Worm (Caenorhabditis elegans) whole organism, young adult: ENCODE data around the gene sec-5.
A peak's percentile ranks its signal among the peaks of the same experiment; 100 is the strongest.

Source experiments
- C17E4.6 ChIP-seq: fragments of 200-800 bp; sonication (Bioruptor generic); IDR thresholded peaks from 2 replicates; pipeline ENCODE4 v1.3.6; 2022; ENCODE audit warnings: missing genetic modification reagents, missing genetic modification characterization, missing compliant biosample characterization
- F37B4.10 ChIP-seq: fragments of 200-800 bp; sonication (Bioruptor generic); IDR thresholded peaks from 2 replicates; pipeline ENCODE4 v1.3.6; 2022; ENCODE audit warnings: missing genetic modification characterization, missing compliant biosample characterization
- F55B11.4 ChIP-seq: sonication (generic microtip); optimal IDR thresholded peaks from 2 replicates; lab custom pipeline; 2016; ENCODE audit warnings: missing compliant biosample characterization, missing genetic modification characterization, borderline replicate concordance; ENCODE audit not compliant: insufficient read depth
- F57A8.1 ChIP-seq: fragments of 200-800 bp; sonication (Bioruptor generic); optimal IDR thresholded peaks from 2 replicates; lab custom pipeline; 2018; ENCODE audit warnings: mild to moderate bottlenecking, missing genetic modification characterization, moderate library complexity, missing compliant biosample characterization
- K11D2.4 ChIP-seq: fragments of 200-800 bp; sonication (Bioruptor generic); IDR thresholded peaks from 2 replicates; pipeline ENCODE4 v1.3.6; 2022; ENCODE audit warnings: missing genetic modification reagents, missing genetic modification characterization, missing compliant biosample characterization
- T26A5.8 ChIP-seq: sonication (generic microtip); optimal IDR thresholded peaks from 2 replicates; lab custom pipeline; 2016; ENCODE audit warnings: missing genetic modification characterization, missing compliant biosample characterization
- Y53F4B.3 ChIP-seq: fragments of 200-800 bp; sonication (Bioruptor generic); IDR thresholded peaks from 2 replicates; pipeline ENCODE4 v1.3.6; 2022; ENCODE audit warnings: missing genetic modification reagents, missing genetic modification characterization, missing compliant biosample characterization
- Y53G8AR.9 ChIP-seq: fragments of 200-800 bp; sonication (Bioruptor generic); conservative IDR thresholded peaks from 2 replicates; pipeline ENCODE4 v1.3.6; 2022; ENCODE audit warnings: missing genetic modification reagents, missing genetic modification characterization, missing compliant biosample characterization
- Y79H2A.3 ChIP-seq: fragments of 200-800 bp; sonication (Bioruptor generic); conservative IDR thresholded peaks from 2 replicates; pipeline ENCODE4 v1.3.6; 2022; ENCODE audit warnings: missing genetic modification reagents, missing genetic modification characterization, missing compliant biosample characterization
- atf-7 ChIP-seq: sonication (generic microtip); optimal IDR thresholded peaks from 2 replicates; lab custom pipeline; 2017; ENCODE audit warnings: mild to moderate bottlenecking, missing genetic modification characterization, missing compliant biosample characterization
- attf-3 ChIP-seq: fragments of 200-800 bp; sonication (Bioruptor generic); conservative IDR thresholded peaks from 2 replicates; pipeline ENCODE4 v1.3.6; 2022; ENCODE audit warnings: missing genetic modification reagents, missing genetic modification characterization, missing compliant biosample characterization
- attf-5 ChIP-seq: fragments of 200-800 bp; sonication (Bioruptor generic); optimal IDR thresholded peaks from 2 replicates; lab custom pipeline; 2018; ENCODE audit warnings: mild to moderate bottlenecking, missing genetic modification characterization, missing compliant biosample characterization
- bed-2 ChIP-seq: fragments of 200-800 bp; sonication (Bioruptor generic); IDR thresholded peaks from 2 replicates; pipeline ENCODE4 v1.3.6; 2022; ENCODE audit warnings: missing genetic modification reagents, missing genetic modification characterization, missing compliant biosample characterization
- ceh-91 ChIP-seq: fragments of 200-800 bp; sonication (Bioruptor generic); IDR thresholded peaks from 2 replicates; pipeline ENCODE4 v1.3.6; 2022; ENCODE audit warnings: missing genetic modification reagents, missing genetic modification characterization, missing compliant biosample characterization
- chd-7 ChIP-seq: sonication (generic microtip); optimal IDR thresholded peaks from 2 replicates; lab custom pipeline; 2016; ENCODE audit warnings: mild to moderate bottlenecking, missing genetic modification characterization, moderate library complexity, missing compliant biosample characterization
- die-1 ChIP-seq: sonication (generic microtip); optimal IDR thresholded peaks from 2 replicates; lab custom pipeline; 2016; ENCODE audit warnings: missing genotype, mild to moderate bottlenecking, missing genetic modification characterization, missing compliant biosample characterization
- dpff-1 ChIP-seq: sonication (generic microtip); optimal IDR thresholded peaks from 2 replicates; lab custom pipeline; 2017; ENCODE audit warnings: mild to moderate bottlenecking, missing genetic modification characterization, missing compliant biosample characterization
- dpl-1 ChIP-seq: fragments of 150-350 bp; optimal IDR thresholded peaks from 2 replicates; lab custom pipeline; 2014; ENCODE audit warnings: missing biosample characterization, missing genetic modification reagents, missing genetic modification characterization
- efl-1 ChIP-seq: fragments of 150-350 bp; optimal IDR thresholded peaks from 2 replicates; lab custom pipeline; 2014; ENCODE audit warnings: missing biosample characterization, missing genetic modification reagents, missing genetic modification characterization
- egl-18 ChIP-seq: fragments of 200-800 bp; sonication (Bioruptor generic); IDR thresholded peaks from 2 replicates; pipeline ENCODE4 v1.3.6; 2022; ENCODE audit warnings: missing genetic modification reagents, missing genetic modification characterization, missing compliant biosample characterization
- gei-17 ChIP-seq: fragments of 200-800 bp; sonication (Bioruptor generic); optimal IDR thresholded peaks from 2 replicates; lab custom pipeline; 2018; ENCODE audit warnings: mild to moderate bottlenecking, missing genetic modification characterization, missing compliant biosample characterization
- him-1 ChIP-seq: sonication (generic microtip); optimal IDR thresholded peaks from 2 replicates; lab custom pipeline; 2016; ENCODE audit warnings: missing genotype, missing genetic modification reagents, missing genetic modification characterization, missing compliant biosample characterization
- hmg-1.2 ChIP-seq: fragments of 200-800 bp; sonication (Bioruptor generic); IDR thresholded peaks from 2 replicates; pipeline ENCODE4 v1.3.6; 2022; ENCODE audit warnings: missing genetic modification reagents, missing genetic modification characterization, missing compliant biosample characterization
- lin-35 ChIP-seq, 3 experiments: fragments of 150-350 bp in 2 of 3; sonication (generic microtip) in 1 of 3; optimal IDR thresholded peaks; 2 replicates each; lab custom pipeline; 2014 to 2018; ENCODE audit warnings: missing biosample characterization in 3 of 3, missing genetic modification characterization in 3 of 3, missing genetic modification reagents in 3 of 3
- lin-40 ChIP-seq: sonication (generic microtip); optimal IDR thresholded peaks from 2 replicates; lab custom pipeline; 2016; ENCODE audit warnings: missing genetic modification characterization, mild to moderate bottlenecking, missing compliant biosample characterization, missing genotype, missing genetic modification reagents
- lin-54 ChIP-seq: fragments of 200-800 bp; sonication (Bioruptor generic); optimal IDR thresholded peaks from 2 replicates; lab custom pipeline; 2018; ENCODE audit warnings: mild to moderate bottlenecking, missing genetic modification characterization, missing compliant biosample characterization
- lsl-1 ChIP-seq: fragments of 200-800 bp; sonication (Bioruptor generic); optimal IDR thresholded peaks from 2 replicates; lab custom pipeline; 2018; ENCODE audit warnings: mild to moderate bottlenecking, missing genetic modification characterization, moderate library complexity, missing compliant biosample characterization
- madf-3 ChIP-seq: fragments of 200-800 bp; sonication (Bioruptor generic); IDR thresholded peaks from 2 replicates; pipeline ENCODE4 v1.3.6; 2022; ENCODE audit warnings: missing genetic modification reagents, missing genetic modification characterization, missing compliant biosample characterization
- madf-6 ChIP-seq: fragments of 200-800 bp; sonication (Bioruptor generic); IDR thresholded peaks from 2 replicates; pipeline ENCODE4 v1.3.6; 2022; ENCODE audit warnings: missing genetic modification reagents, missing genetic modification characterization, missing compliant biosample characterization
- mel-28 ChIP-seq: sonication (generic microtip); optimal IDR thresholded peaks from 2 replicates; lab custom pipeline; 2016; ENCODE audit warnings: borderline replicate concordance, mild to moderate bottlenecking, missing genetic modification characterization, missing compliant biosample characterization
- nhr-179 ChIP-seq: sonication (generic microtip); optimal IDR thresholded peaks from 2 replicates; lab custom pipeline; 2016; ENCODE audit warnings: mild to moderate bottlenecking, missing genetic modification characterization, missing compliant biosample characterization
- snpc-1.3 ChIP-seq: sonication (generic microtip); optimal IDR thresholded peaks from 2 replicates; lab custom pipeline; 2017; ENCODE audit warnings: missing genetic modification characterization, mild to moderate bottlenecking, missing compliant biosample characterization, antibody characterized with exemption, moderate library complexity, missing genotype, missing genetic modification reagents; ENCODE audit not compliant: insufficient read depth
- tbx-9 ChIP-seq: sonication (generic microtip); optimal IDR thresholded peaks from 2 replicates; lab custom pipeline; 2016; ENCODE audit warnings: borderline replicate concordance, missing genetic modification characterization, inconsistent platforms, missing compliant biosample characterization
- tlf-1 ChIP-seq: fragments of 200-800 bp; sonication (Bioruptor generic); optimal IDR thresholded peaks from 2 replicates; lab custom pipeline; 2018; ENCODE audit warnings: mild to moderate bottlenecking, missing genetic modification characterization, missing compliant biosample characterization
- zfh-2 ChIP-seq: fragments of 200-800 bp; sonication (Bioruptor generic); conservative IDR thresholded peaks from 2 replicates; pipeline ENCODE4 v1.3.6; 2022; ENCODE audit warnings: missing genetic modification reagents, missing genetic modification characterization, missing compliant biosample characterization
- ztf-18 ChIP-seq: sonication (generic microtip); optimal IDR thresholded peaks from 2 replicates; lab custom pipeline; 2016; ENCODE audit warnings: missing genotype, mild to moderate bottlenecking, missing genetic modification characterization, missing compliant biosample characterization
- ztf-26 ChIP-seq: sonication (generic microtip); optimal IDR thresholded peaks from 2 replicates; lab custom pipeline; 2017; ENCODE audit warnings: missing genetic modification characterization, missing compliant biosample characterization
- ztf-3 ChIP-seq: fragments of 200-800 bp; sonication (Bioruptor generic); optimal IDR thresholded peaks from 2 replicates; lab custom pipeline; 2018; ENCODE audit warnings: mild to moderate bottlenecking, missing genetic modification characterization, missing compliant biosample characterization
- ztf-6 ChIP-seq: fragments of 200-800 bp; sonication (Bioruptor generic); IDR thresholded peaks from 2 replicates; pipeline ENCODE4 v1.3.6; 2022; ENCODE audit warnings: missing genetic modification reagents, missing genetic modification characterization, missing compliant biosample characterization

Gene sec-5

DNA sequence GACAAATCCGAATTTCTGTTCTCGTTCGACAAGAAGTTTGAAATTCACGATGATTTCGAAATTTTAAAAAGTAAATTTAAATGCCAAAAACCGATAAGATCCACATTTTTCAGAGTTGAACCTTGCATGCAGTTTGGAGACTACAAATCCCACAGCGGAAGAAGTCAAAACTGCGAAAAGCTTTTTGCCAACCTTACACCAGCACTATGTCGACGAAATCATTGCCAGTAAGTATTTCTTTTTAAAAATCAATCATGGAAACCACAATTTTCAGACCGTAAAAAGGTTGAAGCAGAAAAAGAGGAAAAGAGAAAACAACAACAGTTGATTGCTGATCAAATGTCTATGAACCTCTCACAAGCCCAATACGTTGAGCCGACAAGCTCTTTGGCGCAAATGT is 6.1 kb downstream of the sec-5 start:
- TF ChIP-seq zfh-2 (GFP tag; lab: Robert Waterston, UW) (no peak), madf-6 (GFP tag; lab: Robert Waterston, UW) (0 out of 2 replicates have a peak, but pooled peaks have one; percentile 11)

DNA sequence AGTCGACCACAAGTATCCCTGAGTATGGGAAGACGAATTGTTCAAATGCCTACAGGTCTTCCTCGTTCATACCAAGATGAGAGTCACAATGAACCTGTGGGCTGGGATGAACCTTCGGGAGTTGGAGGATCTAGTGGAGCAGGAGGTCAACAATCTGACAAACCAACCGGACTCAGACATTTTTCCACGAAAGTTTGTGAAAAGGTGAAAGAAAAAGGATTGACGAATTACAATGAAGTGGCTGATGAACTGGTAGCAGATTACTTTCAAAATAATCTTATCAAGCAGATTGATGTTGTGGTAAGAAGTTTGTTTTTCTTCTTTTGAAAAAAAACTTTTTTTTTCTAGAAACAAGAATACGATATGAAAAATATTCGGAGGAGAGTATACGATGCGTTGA is 6.9 kb downstream of the sec-5 start:
- TF ChIP-seq lin-54 (GFP tag; lab: Kevin White, UChicago) (no peak), madf-3 (GFP tag; lab: Robert Waterston, UW) (0 out of 2 replicates have a peak, but pooled peaks have one; percentile 24)

DNA sequence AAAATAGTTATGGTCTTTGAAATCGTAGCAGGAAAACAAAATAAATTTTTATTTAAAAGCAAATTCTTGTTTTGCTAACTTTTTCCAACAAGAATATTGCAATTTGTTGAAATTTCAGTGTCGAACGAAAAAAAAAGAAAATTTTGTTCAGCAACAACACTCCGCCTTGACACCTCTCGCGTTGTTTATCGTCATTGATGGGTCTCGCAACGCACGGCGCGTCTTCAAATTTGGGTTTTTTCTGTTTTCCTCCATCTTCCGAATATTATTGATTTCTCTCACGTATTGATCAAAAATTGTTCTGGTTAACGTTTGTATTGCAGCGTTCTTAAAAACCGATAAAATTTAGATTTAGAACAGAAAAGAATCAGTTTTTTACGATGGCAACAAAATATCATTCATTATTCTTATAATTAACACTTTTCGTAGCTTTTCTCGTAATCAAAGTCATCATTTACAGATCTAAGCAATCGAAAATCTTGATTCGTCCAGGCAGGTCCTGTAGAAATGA is 7.4 kb downstream of the sec-5 start, which contains the start of gene dpl-1:
Gene dpl-1, plus strand, starts transcription at position 461 of the 511 bp plus-strand sequence.
- TF ChIP-seq nhr-179 (tag; lab: Kevin White, UChicago), result no peak
- no peak for TF ChIP-seq attf-5 (GFP tag; lab: Kevin White, UChicago)
- TF ChIP-seq lin-40, result no peak
- TF ChIP-seq die-1 (tag; lab: Kevin White, UChicago), result no peak
- peak; percentile 92 for TF ChIP-seq attf-3 (GFP tag; lab: Robert Waterston, UW)
- TF ChIP-seq C17E4.6 (GFP tag; lab: Robert Waterston, UW), result no peak
- TF ChIP-seq lin-35 (GFP tag; optimal IDR thresholded peaks at IDR 0.05; lab: Kevin White, UChicago), result peak in 1 of 3 experiments; percentile 59
- TF ChIP-seq ceh-91 (GFP tag; lab: Robert Waterston, UW), result no peak
- TF ChIP-seq Y79H2A.3, result no peak
- peak; percentile 26 for TF ChIP-seq dpl-1 (GFP tag; lab: Kevin White, UChicago)
- no peak for TF ChIP-seq tlf-1 (GFP tag; lab: Kevin White, UChicago)
- no peak for TF ChIP-seq egl-18 (GFP tag; lab: Robert Waterston, UW)
- no peak for TF ChIP-seq snpc-1.3 (tag; lab: Kevin White, UChicago)
- TF ChIP-seq dpff-1, result no peak
- TF ChIP-seq bed-2 (GFP tag; lab: Robert Waterston, UW), result no peak
- no peak for TF ChIP-seq F57A8.1 (GFP tag; lab: Kevin White, UChicago)
- no peak for TF ChIP-seq ztf-18 (tag; lab: Kevin White, UChicago)
- peak; percentile 30 for TF ChIP-seq lin-54 (GFP tag; lab: Kevin White, UChicago)
- no peak for TF ChIP-seq Y53G8AR.9 (GFP tag; lab: Robert Waterston, UW)
- TF ChIP-seq K11D2.4 (GFP tag; lab: Robert Waterston, UW), result no peak
- TF ChIP-seq efl-1 (GFP tag; lab: Kevin White, UChicago), result peak; percentile 39
- TF ChIP-seq F55B11.4, result no peak
- TF ChIP-seq, all 124 proteins: peak for 5

DNA sequence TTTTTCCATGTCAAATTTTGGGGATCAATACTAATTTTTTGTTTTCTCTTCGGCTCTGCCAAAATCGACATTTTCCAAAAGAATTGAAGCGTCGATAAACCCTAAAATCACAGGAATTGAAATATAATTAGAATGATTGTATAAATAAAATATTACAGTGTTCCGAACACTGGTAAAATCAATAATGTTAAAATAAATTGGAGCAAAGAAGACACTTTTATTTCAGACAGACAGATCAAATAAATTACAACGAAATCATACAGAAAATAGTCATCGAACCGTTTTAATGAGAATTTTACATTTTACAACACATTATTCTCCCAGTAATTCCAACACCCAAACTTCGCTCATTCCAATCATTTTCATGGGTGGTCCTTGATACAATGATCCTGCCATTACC is 9.2 kb downstream of the sec-5 start, which contains the start of gene T23G7.3:
Gene T23G7.3, minus strand, starts transcription at position 101 of the 400 bp plus-strand sequence.
- TF ChIP-seq F37B4.10 (no peak), madf-3 (GFP tag; lab: Robert Waterston, UW) (no peak), chd-7 (tag; lab: Kevin White, UChicago) (no peak), him-1 (tag; lab: Kevin White, UChicago) (no peak), gei-17 (GFP tag; lab: Kevin White, UChicago) (no peak), die-1 (tag; lab: Kevin White, UChicago) (no peak), ztf-26 (tag; lab: Kevin White, UChicago) (no peak), ztf-3 (GFP tag; lab: Kevin White, UChicago) (no peak), ztf-6 (GFP tag; lab: Robert Waterston, UW) (no peak), C17E4.6 (GFP tag; lab: Robert Waterston, UW) (no peak), mel-28 (tag; lab: Kevin White, UChicago) (no peak), lin-35 (GFP tag; optimal IDR thresholded peaks at IDR 0.05; lab: Kevin White, UChicago) (no peak), tbx-9 (tag; lab: Kevin White, UChicago) (no peak), nhr-179 (tag; lab: Kevin White, UChicago) (no peak), atf-7 (tag; lab: Kevin White, UChicago) (no peak), Y53F4B.3 (GFP tag; lab: Robert Waterston, UW) (no peak), T26A5.8 (no peak), lsl-1 (GFP tag; lab: Kevin White, UChicago) (no peak), hmg-1.2 (GFP tag; lab: Robert Waterston, UW) (no peak)
